Fruit fly (Drosophila melanogaster): ENCODE data around the gene CG14722.

CG14722 gene

DNA sequence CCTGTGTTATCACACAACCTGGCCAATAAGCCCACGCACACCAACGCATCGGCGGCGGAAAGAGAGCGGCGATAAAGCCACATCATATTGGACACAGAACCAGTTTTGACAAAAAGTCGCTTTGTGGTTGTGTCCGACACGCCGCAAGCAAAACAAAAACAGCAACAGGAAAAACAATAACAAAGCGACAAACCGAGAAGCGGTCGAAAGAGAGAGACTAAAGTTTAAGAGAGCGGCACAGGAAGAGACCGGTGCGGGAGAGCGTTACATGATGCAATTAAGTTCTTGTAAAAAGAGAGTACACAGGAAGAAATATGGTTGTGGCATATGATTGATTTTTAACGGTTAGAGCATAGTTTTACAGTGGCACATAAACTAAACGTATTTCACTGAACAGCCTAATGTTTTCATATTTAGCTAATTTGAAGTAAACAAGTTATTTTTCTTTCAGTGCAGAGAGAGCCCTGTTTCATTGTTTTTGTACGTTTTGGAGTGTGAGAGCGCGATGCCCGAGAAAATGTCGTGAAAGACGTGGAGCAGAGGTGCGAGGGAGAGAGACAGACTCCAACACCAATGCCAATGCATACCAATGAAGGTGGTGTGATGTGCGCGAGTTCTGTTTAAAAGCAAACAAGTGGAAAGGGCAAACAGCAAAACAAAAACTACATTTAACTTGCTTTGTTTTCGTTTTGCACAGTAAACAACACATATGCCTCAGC is 19.1 kb downstream of the CG14722 start (continued):
- TF ChIP-seq zfh1 (GFP tag; IDR thresholded peaks at IDR 0.05) (no peak), CG15073 (GFP tag; optimal IDR thresholded peaks at IDR 0.05) (peak; percentile 94), hbn (GFP tag; IDR thresholded peaks at IDR 0.05; ENCODE audit: partially characterized antibody) (no peak), CG14965 (GFP tag; optimal IDR thresholded peaks at IDR 0.05; ENCODE audit: borderline replicate concordance) (peak; percentile 95), dmrt99B (tag; optimal IDR thresholded peaks at IDR 0.05) (peak; percentile 100), Sox100B (GFP tag; optimal IDR thresholded peaks at IDR 0.05) (peak; percentile 99), gsb (GFP tag; IDR thresholded peaks at IDR 0.05) (no peak), HmgD (GFP tag; optimal IDR thresholded peaks at IDR 0.05) (peak; percentile 100), CG3281 (GFP tag; optimal IDR thresholded peaks at IDR 0.05) (peak; percentile 100), crc (GFP tag; optimal IDR thresholded peaks at IDR 0.05) (peak; percentile 100), CHES-1-like (GFP tag; optimal IDR thresholded peaks at IDR 0.05) (peak; percentile 100), exex (tag; optimal IDR thresholded peaks at IDR 0.05) (peak; percentile 98), CG30403 (GFP tag; optimal IDR thresholded peaks at IDR 0.05) (peak; percentile 100), sr (GFP tag; IDR thresholded peaks at IDR 0.05) (no peak), Hr78 (GFP tag; optimal IDR thresholded peaks at IDR 0.05) (peak in 1 of 2 experiments; percentile 97), CG9797 (GFP tag; optimal IDR thresholded peaks at IDR 0.05) (peak; percentile 78), cas (GFP tag; IDR thresholded peaks at IDR 0.05) (no peak), CG4820 (GFP tag; optimal IDR thresholded peaks at IDR 0.05) (peak; percentile 99), grn (GFP tag; optimal IDR thresholded peaks at IDR 0.05) (peak; percentile 97), HLH3B (GFP tag; IDR thresholded peaks at IDR 0.05) (no peak), bowl (GFP tag; IDR thresholded peaks at IDR 0.05) (no peak), CG14050 (GFP tag; IDR thresholded peaks at IDR 0.05) (no peak), Hey (tag; optimal IDR thresholded peaks at IDR 0.05) (peak; percentile 99), wek (GFP tag; optimal IDR thresholded peaks at IDR 0.05) (peak; percentile 98), CG1233 (GFP tag; optimal IDR thresholded peaks at IDR 0.05) (peak; percentile 100), ci (GFP tag; IDR thresholded peaks at IDR 0.05) (no peak), CG17186 (GFP tag; optimal IDR thresholded peaks at IDR 0.05) (peak; percentile 97), Gsc (GFP tag; IDR thresholded peaks at IDR 0.05) (no peak), Ada2b (GFP tag; IDR thresholded peaks at IDR 0.05) (no peak), Camta (GFP tag; optimal IDR thresholded peaks at IDR 0.05) (peak; percentile 100), CG34224 (GFP tag; IDR thresholded peaks at IDR 0.05; ENCODE audit: partially characterized antibody) (no peak), croc (GFP tag; conservative IDR thresholded peaks at IDR 0.05) (peak; percentile 100), pb (GFP tag; optimal IDR thresholded peaks at IDR 0.05) (peak; percentile 100), Optix (GFP tag; IDR thresholded peaks at IDR 0.05) (no peak), CG11723 (GFP tag; optimal IDR thresholded peaks at IDR 0.05) (peak; percentile 100), CG6854 (GFP tag; optimal IDR thresholded peaks at IDR 0.05) (peak; percentile 99), ttk (GFP tag; IDR thresholded peaks at IDR 0.05) (no peak), CG12659 (GFP tag; optimal IDR thresholded peaks at IDR 0.05) (peak; percentile 100), CG1024 (GFP tag; IDR thresholded peaks at IDR 0.05) (no peak), CG10959 (GFP tag; IDR thresholded peaks at IDR 0.05) (no peak), kah (GFP tag; optimal IDR thresholded peaks at IDR 0.05) (peak; percentile 99), CG32767 (GFP tag; IDR thresholded peaks at IDR 0.05) (no peak), CoRest (tag; optimal IDR thresholded peaks at IDR 0.05) (peak; percentile 100), gcm (GFP tag; optimal IDR thresholded peaks at IDR 0.05) (peak; percentile 100), sens (GFP tag) (peak; percentile 100), CG7556 (GFP tag; optimal IDR thresholded peaks at IDR 0.05) (peak; percentile 100), repo (GFP tag; optimal IDR thresholded peaks at IDR 0.05) (peak; percentile 100), Ets97D (GFP tag; optimal IDR thresholded peaks at IDR 0.05) (peak; percentile 97), CG9932 (GFP tag; IDR thresholded peaks at IDR 0.05) (no peak), CG4360 (GFP tag; IDR thresholded peaks at IDR 0.05) (no peak), cad (GFP tag; optimal IDR thresholded peaks at IDR 0.05) (no peak)
